Worm (Caenorhabditis elegans) whole organism, young adult: Measurements from ENCODE around the gene str-94.
A peak's percentile ranks its signal among the peaks of the same experiment; 100 is the strongest.

Experiments
- B0261.1 ChIP-seq: sonication (generic microtip); optimal IDR thresholded peaks from 2 replicates; lab custom pipeline; 2016; ENCODE audit warnings: mild to moderate bottlenecking, missing genetic modification characterization, moderate library complexity, missing compliant biosample characterization
- C17E4.6 ChIP-seq: fragments of 200-800 bp; sonication (Bioruptor generic); IDR thresholded peaks from 2 replicates; pipeline ENCODE4 v1.3.6; 2022; ENCODE audit warnings: missing genetic modification reagents, missing genetic modification characterization, missing compliant biosample characterization
- F33H1.4 ChIP-seq: fragments of 200-800 bp; sonication (Bioruptor generic); IDR thresholded peaks from 2 replicates; pipeline ENCODE4 v1.3.6; 2022; ENCODE audit warnings: missing genetic modification reagents, missing genetic modification characterization, missing compliant biosample characterization
- F57C9.4 ChIP-seq: sonication (generic microtip); optimal IDR thresholded peaks from 2 replicates; lab custom pipeline; 2017; ENCODE audit warnings: mild to moderate bottlenecking, missing genetic modification characterization, missing compliant biosample characterization
- K12H6.12 ChIP-seq: fragments of 200-800 bp; sonication (Bioruptor generic); optimal IDR thresholded peaks from 2 replicates; lab custom pipeline; 2018; ENCODE audit warnings: mild to moderate bottlenecking, missing genetic modification characterization, missing compliant biosample characterization
- T26A5.8 ChIP-seq: sonication (generic microtip); optimal IDR thresholded peaks from 2 replicates; lab custom pipeline; 2016; ENCODE audit warnings: missing genetic modification characterization, missing compliant biosample characterization
- Y79H2A.3 ChIP-seq: fragments of 200-800 bp; sonication (Bioruptor generic); conservative IDR thresholded peaks from 2 replicates; pipeline ENCODE4 v1.3.6; 2022; ENCODE audit warnings: missing genetic modification reagents, missing genetic modification characterization, missing compliant biosample characterization
- ama-1 ChIP-seq, 3 experiments: fragments of 150-350 bp in 1 of 3; sonication (generic microtip) in 2 of 3; optimal IDR thresholded peaks; 2 replicates each; lab custom pipeline; 2014 to 2018; ENCODE audit warnings: missing biosample characterization in 2 of 3, missing genetic modification characterization in 2 of 3, missing genetic modification reagents in 2 of 3
- athp-1 ChIP-seq: sonication (generic microtip); optimal IDR thresholded peaks from 2 replicates; lab custom pipeline; 2017; ENCODE audit warnings: mild to moderate bottlenecking, missing genetic modification characterization, missing compliant biosample characterization
- attf-6 ChIP-seq: fragments of 200-800 bp; sonication (Bioruptor generic); IDR thresholded peaks from 2 replicates; pipeline ENCODE4 v1.3.6; 2022; ENCODE audit warnings: missing genetic modification reagents, missing genetic modification characterization, missing compliant biosample characterization
- bed-1 ChIP-seq: fragments of 200-800 bp; sonication (Bioruptor generic); IDR thresholded peaks from 2 replicates; pipeline ENCODE4 v1.3.6; 2022; ENCODE audit warnings: missing genetic modification reagents, missing genetic modification characterization, missing compliant biosample characterization
- bed-2 ChIP-seq: fragments of 200-800 bp; sonication (Bioruptor generic); IDR thresholded peaks from 2 replicates; pipeline ENCODE4 v1.3.6; 2022; ENCODE audit warnings: missing genetic modification reagents, missing genetic modification characterization, missing compliant biosample characterization
- ccch-3 ChIP-seq: fragments of 200-800 bp; sonication (Bioruptor generic); optimal IDR thresholded peaks from 2 replicates; lab custom pipeline; 2018; ENCODE audit warnings: mild to moderate bottlenecking, missing genetic modification characterization, missing compliant biosample characterization
- cebp-2 ChIP-seq: fragments of 200-800 bp; sonication (Bioruptor generic); IDR thresholded peaks from 2 replicates; pipeline ENCODE4 v1.3.6; 2022; ENCODE audit warnings: missing genetic modification characterization, missing compliant biosample characterization
- ceh-27 ChIP-seq: fragments of 200-800 bp; sonication (Bioruptor generic); optimal IDR thresholded peaks from 2 replicates; lab custom pipeline; 2018; ENCODE audit warnings: mild to moderate bottlenecking, missing genetic modification characterization, moderate library complexity, missing compliant biosample characterization
- ceh-79 ChIP-seq: sonication (generic microtip); optimal IDR thresholded peaks from 2 replicates; lab custom pipeline; 2017; ENCODE audit warnings: mild to moderate bottlenecking, missing genetic modification characterization, missing compliant biosample characterization
- chd-7 ChIP-seq: sonication (generic microtip); optimal IDR thresholded peaks from 2 replicates; lab custom pipeline; 2016; ENCODE audit warnings: mild to moderate bottlenecking, missing genetic modification characterization, moderate library complexity, missing compliant biosample characterization
- die-1 ChIP-seq: sonication (generic microtip); optimal IDR thresholded peaks from 2 replicates; lab custom pipeline; 2016; ENCODE audit warnings: missing genotype, mild to moderate bottlenecking, missing genetic modification characterization, missing compliant biosample characterization
- efl-1 ChIP-seq: fragments of 150-350 bp; optimal IDR thresholded peaks from 2 replicates; lab custom pipeline; 2014; ENCODE audit warnings: missing biosample characterization, missing genetic modification reagents, missing genetic modification characterization
- egl-44 ChIP-seq: fragments of 200-800 bp; sonication (Bioruptor generic); IDR thresholded peaks from 2 replicates; pipeline ENCODE4 v1.3.6; 2022; ENCODE audit warnings: missing genetic modification reagents, missing genetic modification characterization, missing compliant biosample characterization
- hlh-26 ChIP-seq: fragments of 200-800 bp; sonication (Bioruptor generic); conservative IDR thresholded peaks from 2 replicates; pipeline ENCODE4 v1.3.6; 2022; ENCODE audit warnings: missing genetic modification reagents, missing genetic modification characterization, missing compliant biosample characterization
- lag-1 ChIP-seq: fragments of 200-800 bp; sonication (Bioruptor generic); IDR thresholded peaks from 2 replicates; pipeline ENCODE4 v1.3.6; 2022; ENCODE audit warnings: missing genetic modification reagents, missing genetic modification characterization, missing compliant biosample characterization
- lin-35 ChIP-seq, 3 experiments: fragments of 150-350 bp in 2 of 3; sonication (generic microtip) in 1 of 3; optimal IDR thresholded peaks; 2 replicates each; lab custom pipeline; 2014 to 2018; ENCODE audit warnings: missing biosample characterization in 3 of 3, missing genetic modification characterization in 3 of 3, missing genetic modification reagents in 3 of 3
- lin-40 ChIP-seq: sonication (generic microtip); optimal IDR thresholded peaks from 2 replicates; lab custom pipeline; 2016; ENCODE audit warnings: missing genetic modification characterization, mild to moderate bottlenecking, missing compliant biosample characterization, missing genotype, missing genetic modification reagents
- lsy-27 ChIP-seq: sonication (generic microtip); optimal IDR thresholded peaks from 2 replicates; lab custom pipeline; 2017; ENCODE audit warnings: missing genetic modification characterization, mild to moderate bottlenecking, missing compliant biosample characterization, antibody characterized with exemption, missing genotype, borderline replicate concordance; ENCODE audit not compliant: insufficient read depth
- madf-6 ChIP-seq: fragments of 200-800 bp; sonication (Bioruptor generic); IDR thresholded peaks from 2 replicates; pipeline ENCODE4 v1.3.6; 2022; ENCODE audit warnings: missing genetic modification reagents, missing genetic modification characterization, missing compliant biosample characterization
- rcor-1 ChIP-seq: fragments of 200-800 bp; sonication (Bioruptor generic); IDR thresholded peaks from 2 replicates; pipeline ENCODE4 v1.3.6; 2022; ENCODE audit warnings: missing genetic modification reagents, missing genetic modification characterization, missing compliant biosample characterization
- snpc-1.3 ChIP-seq: sonication (generic microtip); optimal IDR thresholded peaks from 2 replicates; lab custom pipeline; 2017; ENCODE audit warnings: missing genetic modification characterization, mild to moderate bottlenecking, missing compliant biosample characterization, antibody characterized with exemption, moderate library complexity, missing genotype, missing genetic modification reagents; ENCODE audit not compliant: insufficient read depth
- snpc-4 ChIP-seq, 5 experiments: fragments of 150-350 bp in 1 of 5; sonication (generic microtip) in 4 of 5; optimal IDR thresholded peaks; 2 replicates each; lab custom pipeline; 2014 to 2018; ENCODE audit warnings: missing genetic modification characterization in 5 of 5, missing biosample characterization in 3 of 5, antibody characterized with exemption in 2 of 5, mild to moderate bottlenecking in 2 of 5, missing compliant biosample characterization in 2 of 5, missing genotype in 2 of 5, moderate library complexity in 2 of 5, missing genetic modification reagents in 1 of 5
- somi-1 ChIP-seq: fragments of 200-800 bp; sonication (Bioruptor generic); optimal IDR thresholded peaks from 2 replicates; lab custom pipeline; 2018; ENCODE audit warnings: mild to moderate bottlenecking, missing genetic modification characterization, missing compliant biosample characterization
- tbp1 ChIP-seq: fragments of 200-800 bp; sonication (Bioruptor generic); optimal IDR thresholded peaks from 2 replicates; lab custom pipeline; 2018; ENCODE audit warnings: mild to moderate bottlenecking, missing genetic modification characterization, missing compliant biosample characterization
- ztf-6 ChIP-seq: fragments of 200-800 bp; sonication (Bioruptor generic); IDR thresholded peaks from 2 replicates; pipeline ENCODE4 v1.3.6; 2022; ENCODE audit warnings: missing genetic modification reagents, missing genetic modification characterization, missing compliant biosample characterization

The str-94 gene

ce11 chrV:9273587-9273986 is 24.5 kb upstream of the str-94 start (continued):
- TF ChIP-seq K12H6.12 (tag; lab: Kevin White, UChicago) (peak; percentile 51), rcor-1 (GFP tag; lab: Robert Waterston, UW) (no peak)

ce11 chrV:9272624-9273023 is 23.5 kb upstream of the str-94 start:
- no peak for TF ChIP-seq hlh-26
- no peak for TF ChIP-seq lag-1 (GFP tag; lab: Robert Waterston, UW)
- TF ChIP-seq ceh-79 (tag; lab: Kevin White, UChicago): no peak
- no peak for TF ChIP-seq efl-1
- no peak for TF ChIP-seq cebp-2 (GFP tag; lab: Robert Waterston, UW)
- no peak for TF ChIP-seq lin-35 (GFP tag; optimal IDR thresholded peaks at IDR 0.05; lab: Kevin White, UChicago)
- no peak for TF ChIP-seq Y79H2A.3 (GFP tag; lab: Robert Waterston, UW)
- TF ChIP-seq, all 124 proteins: peak for 0

- TF ChIP-seq efl-1: no peak
- TF ChIP-seq Y79H2A.3 (GFP tag; lab: Robert Waterston, UW): no peak
- no peak for TF ChIP-seq F33H1.4 (GFP tag; lab: Robert Waterston, UW)
- TF ChIP-seq T26A5.8 (tag; lab: Kevin White, UChicago): no peak
- no peak for TF ChIP-seq lsy-27 (tag; lab: Kevin White, UChicago)
- no peak for TF ChIP-seq snpc-1.3 (tag; lab: Kevin White, UChicago)
- TF ChIP-seq F57C9.4 (tag; lab: Kevin White, UChicago): no peak
- no peak for TF ChIP-seq rcor-1 (GFP tag; lab: Robert Waterston, UW)
- no peak for TF ChIP-seq madf-6 (GFP tag; lab: Robert Waterston, UW)
- no peak for TF ChIP-seq athp-1 (tag; lab: Kevin White, UChicago)
- no peak for TF ChIP-seq ccch-3
- TF ChIP-seq B0261.1 (tag; lab: Kevin White, UChicago): no peak
- no peak for TF ChIP-seq ama-1 (optimal IDR thresholded peaks at IDR 0.05; lab: Kevin White, UChicago)
- no peak for TF ChIP-seq ama-1 (GFP tag; optimal IDR thresholded peaks at IDR 0.05; lab: Kevin White, UChicago)
- TF ChIP-seq attf-6 (GFP tag; lab: Robert Waterston, UW): no peak
- TF ChIP-seq lin-40: no peak
- TF ChIP-seq egl-44 (GFP tag; lab: Robert Waterston, UW): no peak
- no peak for TF ChIP-seq chd-7
- no peak for TF ChIP-seq bed-2
- no peak for TF ChIP-seq tbp1 (GFP tag; lab: Kevin White, UChicago)
These were observed 22.7 kb upstream of the str-94 start for ce11 chrV:9271835-9272234.

- no peak for TF ChIP-seq ztf-6 (GFP tag; lab: Robert Waterston, UW)
- no peak for TF ChIP-seq lin-35 (GFP tag; optimal IDR thresholded peaks at IDR 0.05; lab: Kevin White, UChicago)
- no peak for TF ChIP-seq bed-1 (GFP tag; lab: Robert Waterston, UW)
- no peak for TF ChIP-seq ceh-27 (GFP tag; lab: Kevin White, UChicago)
- no peak for TF ChIP-seq snpc-4 (GFP tag; optimal IDR thresholded peaks at IDR 0.05; lab: Kevin White, UChicago)
- no peak for TF ChIP-seq snpc-4 (tag; optimal IDR thresholded peaks at IDR 0.05; lab: Kevin White, UChicago)
- no peak for TF ChIP-seq C17E4.6 (GFP tag; lab: Robert Waterston, UW)
- no peak for TF ChIP-seq die-1
- peak; percentile 25 for TF ChIP-seq somi-1 (GFP tag; lab: Kevin White, UChicago)
- TF ChIP-seq lin-40: no peak
- TF ChIP-seq K12H6.12 (tag; lab: Kevin White, UChicago): peak; percentile 6
These were observed 21.3 kb upstream of the str-94 start for ce11 chrV:9270442-9270841.
